Worm (Caenorhabditis elegans) whole organism, L1 larva: ENCODE measurements around the gene gldi-11.

Experiments used
- blmp-1 ChIP-seq: fragments of 150-350 bp; optimal IDR thresholded peaks from 2 replicates; lab custom pipeline; 2014; ENCODE audit warnings: missing biosample characterization, missing genetic modification characterization
- dpl-1 ChIP-seq, 3 experiments: fragments of 150-350 bp in 2 of 3; sonication (generic microtip) in 1 of 3; optimal IDR thresholded peaks; 2 replicates each; lab custom pipeline; 2014 to 2017; ENCODE audit warnings: missing biosample characterization in 3 of 3, missing genetic modification characterization in 3 of 3, missing genetic modification reagents in 3 of 3
- efl-1 ChIP-seq, 4 experiments: fragments of 150-350 bp; optimal IDR thresholded peaks in 3 of 4; peaks in 1 of 4; 1 replicate in 1 of 4; 2 replicates in 3 of 4; lab custom pipeline; 2014; ENCODE audit warnings: missing biosample characterization in 2 of 4, missing genetic modification characterization in 2 of 4, missing genetic modification reagents in 2 of 4
- efl-3 ChIP-seq: fragments of 200-800 bp; sonication (Bioruptor generic); optimal IDR thresholded peaks from 2 replicates; lab custom pipeline; 2018; ENCODE audit warnings: mild to moderate bottlenecking, missing genetic modification characterization, missing compliant biosample characterization
- egl-13 ChIP-seq: sonication (generic microtip); optimal IDR thresholded peaks from 2 replicates; lab custom pipeline; 2016; ENCODE audit warnings: missing genotype, missing genetic modification reagents, missing genetic modification characterization, missing compliant biosample characterization
- egl-27 ChIP-seq, 2 experiments: fragments of 150-350 bp in 1 of 2; sonication (generic microtip); optimal IDR thresholded peaks; 3 replicates each; lab custom pipeline; 2017 to 2018; ENCODE audit warnings: missing biosample characterization in 2 of 2, missing genetic modification characterization in 2 of 2, missing genetic modification reagents in 2 of 2
- elt-3 ChIP-seq, 6 experiments: fragments of 150-350 bp in 1 of 6; sonication (generic microtip); optimal IDR thresholded peaks; 2 replicates each; lab custom pipeline; 2017 to 2018; ENCODE audit warnings: missing biosample characterization in 6 of 6, missing genetic modification characterization in 6 of 6, inconsistent platforms in 1 of 6
- hlh-17 ChIP-seq: fragments of 200-800 bp; sonication (Bioruptor generic); optimal IDR thresholded peaks from 2 replicates; lab custom pipeline; 2018; ENCODE audit warnings: missing genetic modification characterization, mild to moderate bottlenecking, missing compliant biosample characterization, moderate library complexity, borderline replicate concordance
- irx-1 ChIP-seq: sonication (generic microtip); optimal IDR thresholded peaks from 2 replicates; lab custom pipeline; 2016; ENCODE audit warnings: missing genetic modification characterization, missing compliant biosample characterization
- lin-14 ChIP-seq: fragments of 200-800 bp; sonication (Bioruptor generic); optimal IDR thresholded peaks from 2 replicates; lab custom pipeline; 2018; ENCODE audit warnings: mild to moderate bottlenecking, missing genetic modification characterization, moderate library complexity, missing compliant biosample characterization
- lin-35 ChIP-seq, 2 experiments: fragments of 150-350 bp; optimal IDR thresholded peaks; 2 replicates each; lab custom pipeline; 2014; ENCODE audit warnings: missing biosample characterization in 2 of 2, missing genetic modification characterization in 2 of 2, missing genetic modification reagents in 2 of 2
- nhr-20 ChIP-seq: sonication (generic microtip); optimal IDR thresholded peaks from 2 replicates; lab custom pipeline; 2016; ENCODE audit warnings: mild to moderate bottlenecking, missing genetic modification characterization, missing compliant biosample characterization
- nhr-47 ChIP-seq: sonication (generic microtip); optimal IDR thresholded peaks from 2 replicates; lab custom pipeline; 2016; ENCODE audit warnings: mild to moderate bottlenecking, missing genetic modification characterization, moderate library complexity, missing compliant biosample characterization
- nhr-71 ChIP-seq: sonication (generic microtip); optimal IDR thresholded peaks from 2 replicates; lab custom pipeline; 2016; ENCODE audit warnings: mild to moderate bottlenecking, missing genetic modification characterization, moderate library complexity, missing compliant biosample characterization
- nhr-84 ChIP-seq: sonication (generic microtip); optimal IDR thresholded peaks from 2 replicates; lab custom pipeline; 2017; ENCODE audit warnings: missing biosample characterization, missing genetic modification characterization
- nhr-85 ChIP-seq: sonication (generic microtip); peaks from one replicate; lab custom pipeline; 2016; ENCODE audit warnings: missing genetic modification characterization, inconsistent platforms, missing compliant biosample characterization
- nhr-90 ChIP-seq: sonication (generic microtip); optimal IDR thresholded peaks from 2 replicates; lab custom pipeline; 2016; ENCODE audit warnings: mild to moderate bottlenecking, missing genetic modification characterization, missing compliant biosample characterization; ENCODE audit not compliant: poor library complexity
- pax-3 ChIP-seq: fragments of 200-800 bp; sonication (Bioruptor generic); optimal IDR thresholded peaks from 2 replicates; lab custom pipeline; 2018; ENCODE audit warnings: mild to moderate bottlenecking, missing genetic modification characterization, moderate library complexity, missing compliant biosample characterization
- pqm-1 ChIP-seq: sonication (generic microtip); optimal IDR thresholded peaks from 3 replicates; lab custom pipeline; 2017; ENCODE audit warnings: missing biosample characterization, missing genetic modification characterization
- rnt-1 ChIP-seq: sonication (generic microtip); optimal IDR thresholded peaks from 2 replicates; lab custom pipeline; 2016; ENCODE audit warnings: mild to moderate bottlenecking, missing genetic modification characterization, moderate library complexity, missing compliant biosample characterization
- skn-1 ChIP-seq: fragments of 150-350 bp; optimal IDR thresholded peaks from 2 replicates; lab custom pipeline; 2014; ENCODE audit warnings: missing biosample characterization, missing genetic modification characterization
- snu-23 ChIP-seq: sonication (generic microtip); optimal IDR thresholded peaks from 2 replicates; lab custom pipeline; 2016; ENCODE audit warnings: missing genetic modification characterization, missing compliant biosample characterization
- sup-37 ChIP-seq: fragments of 200-800 bp; sonication (Bioruptor generic); optimal IDR thresholded peaks from 2 replicates; lab custom pipeline; 2018; ENCODE audit warnings: mild to moderate bottlenecking, missing genetic modification characterization, missing compliant biosample characterization
- tbx-2 ChIP-seq: sonication (generic microtip); optimal IDR thresholded peaks from 2 replicates; lab custom pipeline; 2016; ENCODE audit warnings: missing genetic modification characterization, missing compliant biosample characterization
- unc-130 ChIP-seq: fragments of 150-350 bp; optimal IDR thresholded peaks from 2 replicates; lab custom pipeline; 2017; ENCODE audit warnings: missing biosample characterization, missing genetic modification characterization, inconsistent platforms
- unc-62 ChIP-seq: fragments of 150-350 bp; optimal IDR thresholded peaks from 2 replicates; lab custom pipeline; 2014; ENCODE audit warnings: missing biosample characterization, missing genetic modification reagents, missing genetic modification characterization
- zag-1 ChIP-seq: fragments of 150-350 bp; optimal IDR thresholded peaks from 2 replicates; lab custom pipeline; 2014; ENCODE audit warnings: missing biosample characterization, missing genetic modification characterization
- ztf-11 ChIP-seq, 2 experiments: sonication (generic microtip); optimal IDR thresholded peaks; 2 replicates each; lab custom pipeline; 2016 to 2017; ENCODE audit warnings: missing genetic modification characterization in 2 of 2, missing biosample characterization in 1 of 2, missing compliant biosample characterization in 1 of 2
- ztf-4 ChIP-seq: fragments of 150-350 bp; optimal IDR thresholded peaks from 2 replicates; lab custom pipeline; 2014; ENCODE audit warnings: missing biosample characterization, missing genetic modification characterization

The gldi-11 gene

ce11 chrII:4985961-4986503 is 40.4 kb upstream of the gldi-11 start:
- TF ChIP-seq unc-62 (GFP tag; lab: Kevin White, UChicago) (no peak), blmp-1 (tag; lab: Kevin White, UChicago) (peak; percentile 33), sup-37 (GFP tag; lab: Kevin White, UChicago) (no peak), nhr-85 (tag; lab: Kevin White, UChicago) (peak; percentile 68), lin-14 (GFP tag; lab: Kevin White, UChicago) (peak; percentile 22), lin-35 (GFP tag; optimal IDR thresholded peaks at IDR 0.05; lab: Kevin White, UChicago) (peak in 1 of 2 experiments; percentile 55), ztf-4 (tag; lab: Kevin White, UChicago) (no peak), nhr-90 (tag; lab: Kevin White, UChicago) (no peak), nhr-71 (peak; percentile 20), nhr-84 (tag; lab: Kevin White, UChicago) (no peak), pqm-1 (tag; lab: Kevin White, UChicago) (no peak), elt-3 (tag; optimal IDR thresholded peaks at IDR 0.05; lab: Kevin White, UChicago) (peak in 1 of 6 experiments; percentile 25), egl-27 (tag; optimal IDR thresholded peaks at IDR 0.05; lab: Kevin White, UChicago) (no peak), unc-130 (no peak), hlh-17 (GFP tag; lab: Kevin White, UChicago) (no peak), snu-23 (GFP tag; lab: Kevin White, UChicago) (peak; percentile 3), rnt-1 (tag; lab: Kevin White, UChicago) (no peak), efl-3 (no peak), dpl-1 (GFP tag; optimal IDR thresholded peaks at IDR 0.05; lab: Kevin White, UChicago) (no peak), nhr-20 (peak; percentile 34)

ce11 chrII:4984151-4984550 is 38.6 kb upstream of the gldi-11 start:
- TF ChIP-seq pax-3 (tag; lab: Kevin White, UChicago) (no peak), egl-13 (tag; lab: Kevin White, UChicago) (no peak), efl-1 (optimal IDR thresholded peaks at IDR 0.05; lab: Kevin White, UChicago) (no peak), efl-1 (GFP tag; optimal IDR thresholded peaks at IDR 0.05 in 1 of 2; lab: Kevin White, UChicago) (peak in 1 of 2 experiments; percentile 29), rnt-1 (tag; lab: Kevin White, UChicago) (no peak), skn-1 (tag; lab: Kevin White, UChicago) (no peak)

- TF ChIP-seq ztf-11 (tag; optimal IDR thresholded peaks at IDR 0.05; lab: Kevin White, UChicago) (peak in 1 of 2 experiments; percentile 87), tbx-2 (tag; lab: Kevin White, UChicago) (peak; percentile 58), nhr-84 (tag; lab: Kevin White, UChicago) (no peak), nhr-85 (tag; lab: Kevin White, UChicago) (peak; percentile 66), lin-14 (GFP tag; lab: Kevin White, UChicago) (peak; percentile 14), blmp-1 (tag; lab: Kevin White, UChicago) (peak; percentile 11), efl-3 (no peak), efl-1 (optimal IDR thresholded peaks at IDR 0.05; lab: Kevin White, UChicago) (no peak), efl-1 (GFP tag; optimal IDR thresholded peaks at IDR 0.05 in 1 of 2; lab: Kevin White, UChicago) (peak in 1 of 2 experiments; percentile 64)
Observed at ce11 chrII:4981682-4982404, 36.3 kb upstream of the gldi-11 start.

- TF ChIP-seq zag-1 (tag; lab: Kevin White, UChicago) (no peak), irx-1 (tag; lab: Kevin White, UChicago) (no peak), skn-1 (tag; lab: Kevin White, UChicago) (no peak), nhr-47 (tag; lab: Kevin White, UChicago) (no peak), ztf-4 (tag; lab: Kevin White, UChicago) (no peak), nhr-84 (tag; lab: Kevin White, UChicago) (no peak)
Observed at ce11 chrII:4975311-4975710, 29.7 kb upstream of the gldi-11 start.
